Fruit fly (Drosophila melanogaster) whole organism, embryonic: Measurements from ENCODE around the gene fz4.

Experiments
- BEAF-32 ChIP-seq: fragments of 200-800 bp; sonication (Bioruptor generic); optimal IDR thresholded peaks from 3 replicates; lab custom pipeline; 2017; ENCODE audit warnings: missing biosample characterization, missing genetic modification characterization, mild to moderate bottlenecking, moderate library complexity, missing genetic modification reagents
- C15 ChIP-seq: fragments of 200-800 bp; sonication (Bioruptor generic); IDR thresholded peaks from 3 replicates; pipeline ENCODE4 v1.3.6; 2022; ENCODE audit warnings: missing biosample characterization, missing genetic modification characterization
- CG11560 ChIP-seq: fragments of 200-800 bp; sonication (Bioruptor generic); IDR thresholded peaks from 3 replicates; pipeline ENCODE4 v1.3.6; 2022; ENCODE audit warnings: missing biosample characterization, missing genetic modification characterization
- CG12744 ChIP-seq: fragments of 200-800 bp; sonication (Bioruptor generic); optimal IDR thresholded peaks from 2 replicates; lab custom pipeline; 2016; ENCODE audit warnings: missing biosample characterization, missing genetic modification characterization
- CG13287 ChIP-seq: fragments of 200-800 bp; sonication (Bioruptor generic); IDR thresholded peaks from 2 replicates; pipeline ENCODE4 v1.3.6; 2022; ENCODE audit warnings: missing biosample characterization, missing genetic modification characterization; ENCODE audit not compliant: partially characterized antibody
- CG14710 ChIP-seq: fragments of 200-800 bp; sonication (Bioruptor generic); optimal IDR thresholded peaks from 3 replicates; lab custom pipeline; 2019; ENCODE audit warnings: missing biosample characterization, mild to moderate bottlenecking, missing genetic modification characterization, moderate library complexity
- CG14965 ChIP-seq: fragments of 200-800 bp; sonication (Bioruptor generic); optimal IDR thresholded peaks from 2 replicates; lab custom pipeline; 2016; ENCODE audit warnings: missing biosample characterization, missing genetic modification characterization, borderline replicate concordance
- CG1603 ChIP-seq: fragments of 200-800 bp; sonication (Bioruptor generic); optimal IDR thresholded peaks from 2 replicates; lab custom pipeline; 2019; ENCODE audit warnings: missing biosample characterization, mild to moderate bottlenecking, missing genetic modification characterization, moderate library complexity
- CG17186 ChIP-seq: fragments of 200-800 bp; sonication (Bioruptor generic); optimal IDR thresholded peaks from 3 replicates; lab custom pipeline; 2017; ENCODE audit warnings: missing biosample characterization, missing genetic modification reagents, missing genetic modification characterization
- CG17385 ChIP-seq: fragments of 200-800 bp; sonication (Bioruptor generic); optimal IDR thresholded peaks from 3 replicates; lab custom pipeline; 2018; ENCODE audit warnings: missing biosample characterization, mild to moderate bottlenecking, missing genetic modification characterization
- CG2116 ChIP-seq: fragments of 200-800 bp; sonication (Bioruptor generic); optimal IDR thresholded peaks from 3 replicates; lab custom pipeline; 2018; ENCODE audit warnings: missing biosample characterization, mild to moderate bottlenecking, missing genetic modification characterization
- CG31365 ChIP-seq: fragments of 200-800 bp; sonication (Bioruptor generic); optimal IDR thresholded peaks from 2 replicates; lab custom pipeline; 2018; ENCODE audit warnings: missing biosample characterization, mild to moderate bottlenecking, missing genetic modification characterization
- CG31388 ChIP-seq: fragments of 200-800 bp; sonication (Bioruptor generic); optimal IDR thresholded peaks from 2 replicates; lab custom pipeline; 2016; ENCODE audit warnings: missing biosample characterization, missing genetic modification characterization
- CG4730 ChIP-seq: fragments of 200-800 bp; sonication (Bioruptor generic); IDR thresholded peaks from 2 replicates; pipeline ENCODE4 v1.3.6; 2022; ENCODE audit warnings: missing biosample characterization, missing genetic modification characterization
- CG5180 ChIP-seq: fragments of 200-800 bp; sonication (Bioruptor generic); optimal IDR thresholded peaks from 3 replicates; lab custom pipeline; 2017; ENCODE audit warnings: missing biosample characterization, missing genetic modification characterization, mild to moderate bottlenecking, moderate library complexity, missing genetic modification reagents
- CG7745 ChIP-seq: fragments of 200-800 bp; sonication (Bioruptor generic); optimal IDR thresholded peaks from 2 replicates; lab custom pipeline; 2018; ENCODE audit warnings: missing biosample characterization, mild to moderate bottlenecking, missing genetic modification characterization, moderate library complexity
- CG8290 ChIP-seq, 3 experiments: fragments of 200-800 bp; sonication (Bioruptor generic); optimal IDR thresholded peaks; 2 replicates each; lab custom pipeline; 2016 to 2019; ENCODE audit warnings: missing biosample characterization in 3 of 3, missing genetic modification characterization in 3 of 3, mild to moderate bottlenecking in 2 of 3, moderate library complexity in 1 of 3
- CG9437 ChIP-seq: fragments of 200-800 bp; sonication (Bioruptor generic); optimal IDR thresholded peaks from 2 replicates; lab custom pipeline; 2018; ENCODE audit warnings: missing biosample characterization, mild to moderate bottlenecking, missing genetic modification characterization
- CTCF ChIP-seq: fragments of 200-800 bp; sonication (Bioruptor generic); optimal IDR thresholded peaks from 2 replicates; lab custom pipeline; 2017; ENCODE audit warnings: missing biosample characterization, mild to moderate bottlenecking, missing genetic modification characterization, moderate library complexity
- Dip3 ChIP-seq: fragments of 200-800 bp; sonication (Bioruptor generic); optimal IDR thresholded peaks from 3 replicates; lab custom pipeline; 2016; ENCODE audit warnings: missing biosample characterization, missing genetic modification characterization
- Dp ChIP-seq: fragments of 200-800 bp; sonication (Bioruptor generic); optimal IDR thresholded peaks from 2 replicates; lab custom pipeline; 2018; ENCODE audit warnings: missing biosample characterization, mild to moderate bottlenecking, missing genetic modification characterization, moderate library complexity
- Dref ChIP-seq: fragments of 200-800 bp; sonication (Bioruptor generic); IDR thresholded peaks from 2 replicates; pipeline ENCODE4 v1.3.6; 2022; ENCODE audit warnings: missing biosample characterization, missing genetic modification characterization
- E2f1 ChIP-seq: fragments of 200-800 bp; sonication (Bioruptor generic); IDR thresholded peaks from 2 replicates; pipeline ENCODE4 v1.3.6; 2022; ENCODE audit warnings: missing biosample characterization, missing genetic modification characterization
- E2f2 ChIP-seq: fragments of 200-800 bp; sonication (Bioruptor generic); IDR thresholded peaks from 2 replicates; pipeline ENCODE4 v1.3.6; 2022; ENCODE audit warnings: missing biosample characterization, missing genetic modification characterization
- Ets65A ChIP-seq: fragments of 200-800 bp; sonication (Bioruptor generic); peaks from one replicate; lab custom pipeline; 2016; ENCODE audit warnings: missing biosample characterization, missing genetic modification characterization
- HLHmδ ChIP-seq: fragments of 200-800 bp; sonication (Bioruptor generic); optimal IDR thresholded peaks from 2 replicates; lab custom pipeline; 2018; ENCODE audit warnings: missing biosample characterization, mild to moderate bottlenecking, missing genetic modification characterization, moderate library complexity
- Hr3 ChIP-seq: fragments of 200-800 bp; sonication (Bioruptor generic); optimal IDR thresholded peaks from 3 replicates; lab custom pipeline; 2016; ENCODE audit warnings: missing biosample characterization, missing genetic modification characterization
- Hr51 ChIP-seq, 2 experiments: fragments of 200-800 bp; sonication (Bioruptor generic); optimal IDR thresholded peaks; 2 replicates in 1 of 2; 3 replicates in 1 of 2; lab custom pipeline; 2016 to 2018; ENCODE audit warnings: missing biosample characterization in 2 of 2, missing genetic modification characterization in 2 of 2, mild to moderate bottlenecking in 1 of 2, moderate library complexity in 1 of 2
- Jarid2 ChIP-seq: fragments of 200-800 bp; sonication (Bioruptor generic); optimal IDR thresholded peaks from 3 replicates; lab custom pipeline; 2017; ENCODE audit warnings: mild to moderate bottlenecking, missing biosample characterization, missing genetic modification reagents, missing genetic modification characterization
- Med ChIP-seq: fragments of 200-800 bp; sonication (Bioruptor generic); peaks from one replicate; lab custom pipeline; 2016; ENCODE audit warnings: missing biosample characterization, missing genetic modification characterization, mild to moderate bottlenecking, inconsistent platforms, moderate library complexity
- Myb ChIP-seq: fragments of 200-800 bp; sonication (Bioruptor generic); optimal IDR thresholded peaks from 2 replicates; lab custom pipeline; 2016; ENCODE audit warnings: missing biosample characterization, missing genetic modification characterization
- Nf-YC ChIP-seq: fragments of 200-800 bp; optimal IDR thresholded peaks from 3 replicates; lab custom pipeline; 2019; ENCODE audit warnings: missing biosample characterization, mild to moderate bottlenecking, missing genetic modification characterization, moderate library complexity
- Rfx ChIP-seq: fragments of 200-800 bp; sonication (Bioruptor generic); IDR thresholded peaks from 2 replicates; pipeline ENCODE4 v1.3.6; 2022; ENCODE audit warnings: missing biosample characterization, missing genetic modification characterization
- Sry-δ ChIP-seq: fragments of 200-800 bp; sonication (Bioruptor generic); optimal IDR thresholded peaks from 2 replicates; lab custom pipeline; 2016; ENCODE audit warnings: missing biosample characterization, missing genetic modification characterization
- amos ChIP-seq: fragments of 200-800 bp; sonication (Bioruptor generic); IDR thresholded peaks from 2 replicates; pipeline ENCODE4 v1.3.6; 2022; ENCODE audit warnings: missing biosample characterization, missing genetic modification characterization; ENCODE audit not compliant: partially characterized antibody
- ara ChIP-seq: fragments of 200-800 bp; sonication (Bioruptor generic); IDR thresholded peaks from 2 replicates; pipeline ENCODE4 v1.3.6; 2022; ENCODE audit warnings: missing biosample characterization, missing genetic modification characterization
- ato ChIP-seq: fragments of 200-800 bp; sonication (Bioruptor generic); IDR thresholded peaks from 2 replicates; pipeline ENCODE4 v1.3.6; 2022; ENCODE audit warnings: missing biosample characterization, missing genetic modification characterization; ENCODE audit not compliant: partially characterized antibody
- chn ChIP-seq: fragments of 200-800 bp; sonication (Bioruptor generic); optimal IDR thresholded peaks from 2 replicates; lab custom pipeline; 2016; ENCODE audit warnings: missing biosample characterization, missing genetic modification characterization
- gcm ChIP-seq: fragments of 200-800 bp; sonication (Bioruptor generic); optimal IDR thresholded peaks from 2 replicates; lab custom pipeline; 2019; ENCODE audit warnings: missing biosample characterization, mild to moderate bottlenecking, missing genetic modification characterization, moderate library complexity
- gro ChIP-seq: fragments of 200-800 bp; sonication (Bioruptor generic); optimal IDR thresholded peaks from 2 replicates; lab custom pipeline; 2016; ENCODE audit warnings: missing biosample characterization, missing genetic modification characterization
- kni ChIP-seq: fragments of 200-800 bp; sonication (Bioruptor generic); optimal IDR thresholded peaks from 3 replicates; lab custom pipeline; 2017; ENCODE audit warnings: mild to moderate bottlenecking, missing biosample characterization, missing genetic modification reagents, missing genetic modification characterization
- oc ChIP-seq: fragments of 200-800 bp; sonication (Bioruptor generic); optimal IDR thresholded peaks from 2 replicates; lab custom pipeline; 2018; ENCODE audit warnings: missing biosample characterization, mild to moderate bottlenecking, missing genetic modification characterization, moderate library complexity
- odd ChIP-seq: fragments of 200-800 bp; sonication (Bioruptor generic); optimal IDR thresholded peaks from 2 replicates; lab custom pipeline; 2017; ENCODE audit warnings: missing biosample characterization, mild to moderate bottlenecking, missing genetic modification characterization
- onecut ChIP-seq: fragments of 200-800 bp; sonication (Bioruptor generic); IDR thresholded peaks from 2 replicates; pipeline ENCODE4 v1.3.6; 2022; ENCODE audit warnings: missing biosample characterization, missing genetic modification characterization
- peb ChIP-seq: fragments of 200-800 bp; sonication (Bioruptor generic); IDR thresholded peaks from 2 replicates; pipeline ENCODE4 v1.3.6; 2022; ENCODE audit warnings: missing biosample characterization, missing genetic modification characterization
- pzg ChIP-seq: fragments of 200-800 bp; sonication (Bioruptor generic); optimal IDR thresholded peaks from 3 replicates; lab custom pipeline; 2018; ENCODE audit warnings: missing biosample characterization, mild to moderate bottlenecking, missing genetic modification characterization, moderate library complexity
- stwl ChIP-seq: fragments of 200-800 bp; sonication (Bioruptor generic); optimal IDR thresholded peaks from 3 replicates; lab custom pipeline; 2018; ENCODE audit warnings: missing biosample characterization, mild to moderate bottlenecking, missing genetic modification characterization, moderate library complexity
- unc-4 ChIP-seq: fragments of 200-800 bp; sonication (Bioruptor generic); IDR thresholded peaks from 2 replicates; pipeline ENCODE4 v1.3.6; 2022; ENCODE audit warnings: missing biosample characterization, missing genetic modification characterization; ENCODE audit not compliant: partially characterized antibody

fz4 gene

DNA sequence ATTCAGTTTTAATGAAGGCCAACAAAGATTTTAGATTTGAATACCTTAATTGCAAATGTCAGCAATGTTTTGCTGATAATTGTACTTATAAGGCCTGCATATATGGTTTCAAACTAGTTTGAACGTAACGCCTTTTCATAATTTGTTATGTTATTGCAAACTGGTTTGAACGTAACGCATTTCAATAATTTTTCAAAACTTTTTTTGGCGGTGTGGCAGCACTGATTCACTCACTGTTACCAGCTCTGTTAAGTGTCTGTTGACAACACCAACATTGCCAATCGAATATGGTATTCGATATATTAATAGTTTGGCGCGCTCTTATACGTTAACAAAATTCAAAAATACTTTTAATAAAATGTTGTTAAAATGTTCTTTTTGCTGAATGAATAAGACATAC lies 43.5 kb downstream of the fz4 start:
- TF ChIP-seq Sry-δ (GFP tag; lab: Kevin White, UChicago), result peak; percentile 3
- peak; percentile 26 for TF ChIP-seq CG14710 (tag; lab: Kevin White, UChicago)
- peak; percentile 96 for TF ChIP-seq CG11560
- no peak for TF ChIP-seq ato (GFP tag; lab: Robert Waterston, UW)
- peak; percentile 63 for TF ChIP-seq CTCF (GFP tag; lab: Kevin White, UChicago)
- peak; percentile 47 for TF ChIP-seq pzg
- no peak for TF ChIP-seq CG8290 (GFP tag; optimal IDR thresholded peaks at IDR 0.05; lab: Kevin White, UChicago)
- TF ChIP-seq CG8290 (tag; optimal IDR thresholded peaks at IDR 0.05; lab: Kevin White, UChicago), result no peak
- no peak for TF ChIP-seq Ets65A (GFP tag; lab: Kevin White, UChicago)
- TF ChIP-seq Dp, result peak; percentile 88
- no peak for TF ChIP-seq odd (GFP tag; lab: Kevin White, UChicago)
- TF ChIP-seq CG9437 (GFP tag; lab: Kevin White, UChicago), result peak; percentile 90
- TF ChIP-seq stwl (tag; lab: Kevin White, UChicago), result peak; percentile 74
- peak; percentile 30 for TF ChIP-seq BEAF-32 (GFP tag; lab: Kevin White, UChicago)
- TF ChIP-seq E2f2, result peak; percentile 87
- TF ChIP-seq CG17385 (GFP tag; lab: Kevin White, UChicago), result no peak
- peak; percentile 4 for TF ChIP-seq CG1603 (tag; lab: Kevin White, UChicago)
- TF ChIP-seq gcm, result no peak
- no peak for TF ChIP-seq CG12744 (GFP tag; lab: Kevin White, UChicago)
- TF ChIP-seq onecut (GFP tag; lab: Robert Waterston, UW), result no peak
- peak; percentile 63 for TF ChIP-seq Dref (GFP tag; lab: Robert Waterston, UW)
- peak; percentile 44; the same call in 1 of the 2 replicates for TF ChIP-seq CG13287 (GFP tag; lab: Robert Waterston, UW)
- TF ChIP-seq CG2116 (GFP tag; lab: Kevin White, UChicago), result peak; percentile 1
- TF ChIP-seq Myb (GFP tag; lab: Kevin White, UChicago), result peak; percentile 92
- no peak for TF ChIP-seq CG14965
- TF ChIP-seq CG31365 (tag; lab: Kevin White, UChicago), result peak; percentile 35
- TF ChIP-seq CG17186, result peak; percentile 47

- peak; percentile 2 for TF ChIP-seq gro (GFP tag; lab: Kevin White, UChicago)
- no peak for TF ChIP-seq ara (GFP tag; lab: Robert Waterston, UW)
- TF ChIP-seq CG4730 (GFP tag; lab: Robert Waterston, UW), result no peak
- no peak for TF ChIP-seq CG14710 (tag; lab: Kevin White, UChicago)
- no peak for TF ChIP-seq peb (GFP tag; lab: Robert Waterston, UW)
- no peak for TF ChIP-seq CG5180 (GFP tag; lab: Kevin White, UChicago)
- no peak for TF ChIP-seq CG8290 (GFP tag; optimal IDR thresholded peaks at IDR 0.05; lab: Kevin White, UChicago)
- peak in 1 of 2 experiments; percentile 36 for TF ChIP-seq CG8290 (tag; optimal IDR thresholded peaks at IDR 0.05; lab: Kevin White, UChicago)
- TF ChIP-seq HLHmδ, result no peak
- TF ChIP-seq chn (GFP tag; lab: Kevin White, UChicago), result no peak
- TF ChIP-seq CG7745, result no peak
- no peak for TF ChIP-seq CG31388 (GFP tag; lab: Kevin White, UChicago)
- TF ChIP-seq Hr51 (GFP tag; optimal IDR thresholded peaks at IDR 0.05; lab: Kevin White, UChicago), result peak in 1 of 2 experiments; percentile 11
- peak; percentile 38; the same call in 1 of the 2 replicates for TF ChIP-seq E2f1
- peak; percentile 20 for TF ChIP-seq Dp
- TF ChIP-seq Rfx (GFP tag; lab: Robert Waterston, UW), result 0 out of 2 replicates have a peak, but pooled peaks have one; percentile 25
- TF ChIP-seq Jarid2, result peak; percentile 76
- TF ChIP-seq kni (GFP tag; lab: Kevin White, UChicago), result no peak
- peak; percentile 7; the same call in 1 of the 2 replicates for TF ChIP-seq amos (GFP tag; lab: Robert Waterston, UW)
- no peak for TF ChIP-seq Dip3 (GFP tag; lab: Kevin White, UChicago)
- TF ChIP-seq Hr3 (GFP tag; lab: Kevin White, UChicago), result no peak
- peak; percentile 51 for TF ChIP-seq E2f2
- 0 out of 2 replicates have a peak, but pooled peaks have one; percentile 14 for TF ChIP-seq unc-4
- TF ChIP-seq CG13287 (GFP tag; lab: Robert Waterston, UW), result peak; percentile 33; the same call in 1 of the 2 replicates
- TF ChIP-seq oc (tag; lab: Kevin White, UChicago), result no peak
- peak; percentile 74 for TF ChIP-seq Med (GFP tag; lab: Kevin White, UChicago)
- 0 out of 3 replicates have a peak, but pooled peaks have one; percentile 19 for TF ChIP-seq C15
- TF ChIP-seq Nf-YC (tag; lab: Kevin White, UChicago), result peak; percentile 6
Measured at dm6 chrX:7065835-7066234, 44.3 kb downstream of the fz4 start, which contains the start of gene CG12541. TSS of gene CG12541 (minus strand) at chrX:7066052.
